Fruit fly (Drosophila melanogaster) whole organism, pupa: ENCODE results near the gene tgo.

ENCODE experiments used
- CG10348 ChIP-seq: fragments of 200-800 bp; sonication (Bioruptor generic); IDR thresholded peaks from 2 replicates; pipeline ENCODE4 v1.3.6; 2022; ENCODE audit warnings: missing biosample characterization, missing genetic modification characterization
- CG12605 ChIP-seq: fragments of 200-800 bp; sonication (Bioruptor generic); IDR thresholded peaks from 2 replicates; pipeline ENCODE4 v1.3.6; 2022; ENCODE audit warnings: missing biosample characterization, missing genetic modification characterization
- CG13204 ChIP-seq: fragments of 200-800 bp; sonication (Bioruptor generic); optimal IDR thresholded peaks from 2 replicates; lab custom pipeline; 2018; ENCODE audit warnings: missing biosample characterization, mild to moderate bottlenecking, missing genetic modification characterization, moderate library complexity
- CG14655 ChIP-seq: fragments of 200-800 bp; sonication (Bioruptor generic); optimal IDR thresholded peaks from 3 replicates; lab custom pipeline; 2017; ENCODE audit warnings: mild to moderate bottlenecking, missing biosample characterization, missing genetic modification reagents, missing genetic modification characterization
- CG15710 ChIP-seq: fragments of 200-800 bp; sonication (Bioruptor generic); optimal IDR thresholded peaks from 2 replicates; lab custom pipeline; 2018; ENCODE audit warnings: missing biosample characterization, mild to moderate bottlenecking, missing genetic modification characterization, moderate library complexity
- CG17806 ChIP-seq: fragments of 200-800 bp; sonication (Bioruptor generic); optimal IDR thresholded peaks from 2 replicates; lab custom pipeline; 2018; ENCODE audit warnings: missing biosample characterization, mild to moderate bottlenecking, missing genetic modification characterization, moderate library complexity
- CG32121 ChIP-seq: fragments of 200-800 bp; sonication (Bioruptor generic); IDR thresholded peaks from 2 replicates; pipeline ENCODE4 v1.3.6; 2022; ENCODE audit warnings: missing biosample characterization, missing genetic modification characterization
- CG34367 ChIP-seq: fragments of 200-800 bp; sonication (Bioruptor generic); optimal IDR thresholded peaks from 2 replicates; lab custom pipeline; 2018; ENCODE audit warnings: missing biosample characterization, mild to moderate bottlenecking, missing genetic modification characterization
- CG4496 ChIP-seq: fragments of 200-800 bp; sonication (Bioruptor generic); IDR thresholded peaks from 3 replicates; pipeline ENCODE4 v1.3.6; 2022; ENCODE audit warnings: missing biosample characterization, missing genetic modification characterization
- CG8159 ChIP-seq: fragments of 200-800 bp; sonication (Bioruptor generic); optimal IDR thresholded peaks from 3 replicates; lab custom pipeline; 2018; ENCODE audit warnings: missing biosample characterization, mild to moderate bottlenecking, missing genetic modification characterization, moderate library complexity
- CG8301 ChIP-seq: fragments of 200-800 bp; sonication (Bioruptor generic); optimal IDR thresholded peaks from 2 replicates; lab custom pipeline; 2018; ENCODE audit warnings: missing biosample characterization, mild to moderate bottlenecking, missing genetic modification characterization
- CG9948 ChIP-seq: fragments of 200-800 bp; sonication (Bioruptor generic); optimal IDR thresholded peaks from 2 replicates; lab custom pipeline; 2018; ENCODE audit warnings: missing biosample characterization, mild to moderate bottlenecking, missing genetic modification characterization, moderate library complexity
- D1 ChIP-seq: fragments of 200-800 bp; sonication (Bioruptor generic); optimal IDR thresholded peaks from 2 replicates; lab custom pipeline; 2018; ENCODE audit warnings: missing biosample characterization, mild to moderate bottlenecking, missing genetic modification characterization, moderate library complexity
- EcR ChIP-seq: fragments of 200-800 bp; sonication (Bioruptor generic); optimal IDR thresholded peaks from 3 replicates; lab custom pipeline; 2019; ENCODE audit warnings: missing biosample characterization, missing genetic modification characterization, mild to moderate bottlenecking, moderate library complexity, missing genetic modification reagents
- Ets98B ChIP-seq: fragments of 200-800 bp; sonication (Bioruptor generic); IDR thresholded peaks from 2 replicates; pipeline ENCODE4 v1.3.6; 2022; ENCODE audit warnings: missing biosample characterization, missing genetic modification characterization
- Pif1A ChIP-seq: fragments of 200-800 bp; sonication (Bioruptor generic); optimal IDR thresholded peaks from 3 replicates; lab custom pipeline; 2016; ENCODE audit warnings: missing biosample characterization, missing genetic modification characterization
- Pif1B ChIP-seq: fragments of 200-800 bp; sonication (Bioruptor generic); optimal IDR thresholded peaks from 3 replicates; lab custom pipeline; 2016; ENCODE audit warnings: missing biosample characterization, missing genetic modification characterization
- Snoo ChIP-seq: fragments of 200-800 bp; sonication (Bioruptor generic); optimal IDR thresholded peaks from 3 replicates; lab custom pipeline; 2017; ENCODE audit warnings: missing biosample characterization, mild to moderate bottlenecking, missing genetic modification characterization, inconsistent platforms
- fd96Ca ChIP-seq: fragments of 200-800 bp; sonication (Bioruptor generic); IDR thresholded peaks from 3 replicates; pipeline ENCODE4 v1.3.6; 2022; ENCODE audit warnings: missing biosample characterization, missing genetic modification characterization
- gl ChIP-seq: fragments of 200-800 bp; sonication (Bioruptor generic); optimal IDR thresholded peaks from 2 replicates; lab custom pipeline; 2018; ENCODE audit warnings: missing biosample characterization, mild to moderate bottlenecking, missing genetic modification characterization
- rn ChIP-seq: fragments of 200-800 bp; sonication (Bioruptor generic); IDR thresholded peaks from 2 replicates; pipeline ENCODE4 v1.3.6; 2022; ENCODE audit warnings: missing biosample characterization, missing genetic modification characterization

The tgo gene

DNA sequence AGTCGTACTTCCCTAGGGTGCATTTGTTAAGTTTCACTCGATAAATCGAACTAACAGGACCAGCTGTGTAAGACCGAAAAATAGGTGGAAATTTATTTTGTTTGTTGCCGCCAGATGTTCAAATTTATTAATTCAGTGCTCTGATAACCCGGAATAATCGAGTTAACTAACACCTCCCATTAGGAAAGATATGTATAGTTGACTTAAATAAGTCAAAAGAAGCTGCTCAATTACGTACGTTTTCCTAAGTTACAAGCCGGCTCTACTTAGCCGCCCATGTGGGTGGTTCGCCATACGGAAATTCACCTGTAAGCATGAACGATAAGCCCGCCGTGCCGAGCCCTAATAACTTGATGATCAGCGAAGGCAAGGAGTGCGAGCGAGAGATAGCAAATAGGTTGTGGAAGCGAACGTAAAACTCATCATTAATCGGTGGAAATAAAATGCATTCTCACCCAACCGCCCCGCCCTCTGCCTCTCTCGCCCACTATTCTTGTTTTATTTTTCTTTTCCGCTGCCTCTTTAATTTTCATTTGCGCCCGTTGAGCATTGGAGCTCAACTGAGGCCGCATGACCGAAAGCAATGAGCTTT is 34.1 kb upstream of the tgo start:
- no peak for TF ChIP-seq CG10348 (GFP tag; lab: Robert Waterston, UW)
- TF ChIP-seq Snoo (tag; lab: Kevin White, UChicago): peak; percentile 10
- TF ChIP-seq Ets98B: no peak
- TF ChIP-seq CG32121 (GFP tag; lab: Robert Waterston, UW): no peak
- TF ChIP-seq CG17806 (tag; lab: Kevin White, UChicago): peak; percentile 16
- TF ChIP-seq fd96Ca (GFP tag; lab: Robert Waterston, UW): no peak
- no peak for TF ChIP-seq CG12605 (GFP tag; lab: Robert Waterston, UW)
- peak; percentile 71 for TF ChIP-seq CG8159 (tag; lab: Kevin White, UChicago)
- TF ChIP-seq rn: no peak
- TF ChIP-seq EcR (GFP tag; lab: Kevin White, UChicago): no peak
- TF ChIP-seq CG13204 (GFP tag; lab: Kevin White, UChicago): no peak
- TF ChIP-seq CG8301: peak; percentile 57
- TF ChIP-seq CG9948 (tag; lab: Kevin White, UChicago): peak; percentile 40
- TF ChIP-seq D1 (tag; lab: Kevin White, UChicago): no peak
- no peak for TF ChIP-seq CG4496 (GFP tag; lab: Robert Waterston, UW)
- TF ChIP-seq CG14655 (GFP tag; lab: Kevin White, UChicago): peak; percentile 69
- no peak for TF ChIP-seq gl
- TF ChIP-seq CG15710 (tag; lab: Kevin White, UChicago): peak; percentile 64
- TF ChIP-seq Pif1B: peak; percentile 22
- peak; percentile 27 for TF ChIP-seq CG34367
- peak; percentile 53 for TF ChIP-seq Pif1A

dm6 chr3R:9053021-9053420 is 33.2 kb upstream of the tgo start:
- TF ChIP-seq Ets98B (no peak), CG12605 (GFP tag; lab: Robert Waterston, UW) (no peak), Snoo (tag; lab: Kevin White, UChicago) (peak; percentile 57), CG17806 (tag; lab: Kevin White, UChicago) (peak; percentile 41), Pif1B (peak; percentile 57), D1 (tag; lab: Kevin White, UChicago) (no peak), CG4496 (GFP tag; lab: Robert Waterston, UW) (no peak), CG15710 (tag; lab: Kevin White, UChicago) (peak; percentile 36), CG14655 (GFP tag; lab: Kevin White, UChicago) (peak; percentile 53), CG10348 (GFP tag; lab: Robert Waterston, UW) (no peak), CG8159 (tag; lab: Kevin White, UChicago) (peak; percentile 60), CG13204 (GFP tag; lab: Kevin White, UChicago) (peak; percentile 95), EcR (GFP tag; lab: Kevin White, UChicago) (peak; percentile 44), fd96Ca (GFP tag; lab: Robert Waterston, UW) (no peak), rn (no peak), Pif1A (peak; percentile 56), gl (peak; percentile 74), CG8301 (peak; percentile 44), CG34367 (no peak), CG9948 (tag; lab: Kevin White, UChicago) (no peak), CG32121 (GFP tag; lab: Robert Waterston, UW) (no peak)

DNA sequence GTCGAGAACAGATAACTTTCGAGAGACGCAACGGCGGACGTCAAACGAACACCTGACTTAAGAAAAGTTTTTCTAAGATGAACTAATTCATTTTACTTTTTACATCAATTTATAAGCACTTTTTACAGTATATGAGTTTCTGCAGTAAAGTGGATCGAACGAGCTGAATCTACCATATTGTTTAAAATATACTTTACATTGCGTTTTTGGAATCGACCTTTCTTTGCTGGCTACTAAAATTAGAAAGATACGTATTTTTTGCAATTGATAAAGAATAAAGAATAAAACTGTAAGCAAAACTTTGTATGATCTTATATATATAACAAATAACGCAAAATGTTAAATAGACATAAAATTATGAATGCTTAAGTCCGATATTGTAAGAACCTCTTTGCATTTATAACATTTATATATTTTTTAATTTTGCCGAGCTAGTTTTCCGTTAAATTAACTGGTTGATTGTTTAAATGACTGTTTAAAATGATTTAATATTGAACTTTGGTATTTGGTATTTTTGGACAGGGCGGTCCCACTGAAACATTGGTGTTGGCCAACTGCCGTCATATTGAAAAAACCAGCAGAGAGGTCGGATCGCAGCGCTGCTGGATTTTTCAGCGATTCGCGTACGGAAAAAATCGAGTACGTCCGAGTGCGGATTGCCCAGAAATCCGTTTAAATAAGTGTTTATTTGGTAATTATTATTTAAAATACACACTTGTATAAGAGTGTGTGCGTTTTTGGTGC is 32.3 kb upstream of the tgo start, which contains the start of gene Kdm2:
Gene Kdm2, plus strand, starts transcription at position 559 of the 744 bp plus-strand sequence.
- TF ChIP-seq CG34367: no peak
- TF ChIP-seq CG15710 (tag; lab: Kevin White, UChicago): no peak
- no peak for TF ChIP-seq CG10348 (GFP tag; lab: Robert Waterston, UW)
- TF ChIP-seq CG4496 (GFP tag; lab: Robert Waterston, UW): no peak
- TF ChIP-seq Ets98B: no peak
- peak; percentile 5 for TF ChIP-seq D1 (tag; lab: Kevin White, UChicago)
- no peak for TF ChIP-seq CG12605 (GFP tag; lab: Robert Waterston, UW)
- TF ChIP-seq gl: no peak
- peak; percentile 32 for TF ChIP-seq Pif1B
- peak; percentile 47 for TF ChIP-seq Pif1A
- TF ChIP-seq CG17806 (tag; lab: Kevin White, UChicago): no peak
- TF ChIP-seq Snoo (tag; lab: Kevin White, UChicago): no peak
- TF ChIP-seq, all 21 proteins: peak for 3

dm6 chr3R:9050519-9051119 is 30.8 kb upstream of the tgo start, which contains the start of gene Nmdmc:
TSS of gene Nmdmc (minus strand) at chr3R:9050555.
- TF ChIP-seq Snoo (tag; lab: Kevin White, UChicago) (no peak), CG17806 (tag; lab: Kevin White, UChicago) (no peak), CG34367 (no peak), CG12605 (GFP tag; lab: Robert Waterston, UW) (no peak), CG15710 (tag; lab: Kevin White, UChicago) (no peak), CG9948 (tag; lab: Kevin White, UChicago) (no peak), CG8301 (no peak), CG14655 (GFP tag; lab: Kevin White, UChicago) (no peak), gl (no peak), CG8159 (tag; lab: Kevin White, UChicago) (no peak), CG10348 (GFP tag; lab: Robert Waterston, UW) (no peak), Pif1A (no peak), fd96Ca (GFP tag; lab: Robert Waterston, UW) (no peak), CG13204 (GFP tag; lab: Kevin White, UChicago) (no peak)
- TF ChIP-seq, all 21 proteins: peak for 0
